Fruit fly (Drosophila melanogaster) whole organism, adult: ENCODE data around the gene CG5265.

ENCODE experiments used
- CG11617 ChIP-seq: fragments of 200-800 bp; sonication (Bioruptor generic); optimal IDR thresholded peaks from 2 replicates; lab custom pipeline; 2017; ENCODE audit warnings: mild to moderate bottlenecking, missing biosample characterization, missing genetic modification reagents, missing genetic modification characterization
- CG12768 ChIP-seq: fragments of 200-800 bp; sonication (Bioruptor generic); optimal IDR thresholded peaks from 2 replicates; lab custom pipeline; 2017; ENCODE audit warnings: missing biosample characterization, missing genetic modification characterization, mild to moderate bottlenecking, moderate library complexity, missing genetic modification reagents
- CG14711 ChIP-seq: fragments of 200-800 bp; sonication (Bioruptor generic); optimal IDR thresholded peaks from 2 replicates; lab custom pipeline; 2018; ENCODE audit warnings: missing biosample characterization, mild to moderate bottlenecking, missing genetic modification characterization, moderate library complexity
- CG1620 ChIP-seq: fragments of 200-800 bp; sonication (Bioruptor generic); optimal IDR thresholded peaks from 2 replicates; lab custom pipeline; 2016; ENCODE audit warnings: missing biosample characterization, missing genetic modification characterization
- CG33017 ChIP-seq: fragments of 200-800 bp; sonication (Bioruptor generic); optimal IDR thresholded peaks from 2 replicates; lab custom pipeline; 2018; ENCODE audit warnings: missing biosample characterization, mild to moderate bottlenecking, missing genetic modification characterization, moderate library complexity
- CG5204 ChIP-seq: fragments of 200-800 bp; sonication (Bioruptor generic); optimal IDR thresholded peaks from 2 replicates; lab custom pipeline; 2016; ENCODE audit warnings: missing biosample characterization, missing genetic modification characterization
- CG7045 ChIP-seq: fragments of 200-800 bp; sonication (Bioruptor generic); optimal IDR thresholded peaks from 2 replicates; lab custom pipeline; 2017; ENCODE audit warnings: missing biosample characterization, mild to moderate bottlenecking, missing genetic modification characterization
- CG7101 ChIP-seq: fragments of 200-800 bp; sonication (Bioruptor generic); optimal IDR thresholded peaks from 2 replicates; lab custom pipeline; 2018; ENCODE audit warnings: missing biosample characterization, mild to moderate bottlenecking, missing genetic modification characterization, moderate library complexity
- Clk ChIP-seq: fragments of 200-800 bp; sonication (Bioruptor generic); optimal IDR thresholded peaks from 2 replicates; lab custom pipeline; 2017; ENCODE audit warnings: missing biosample characterization, missing genetic modification characterization
- Crg-1 ChIP-seq: fragments of 200-800 bp; sonication (Bioruptor generic); optimal IDR thresholded peaks from 2 replicates; lab custom pipeline; 2016; ENCODE audit warnings: missing biosample characterization, missing genetic modification characterization
- Hr96 ChIP-seq: fragments of 200-800 bp; sonication (Bioruptor generic); optimal IDR thresholded peaks from 2 replicates; lab custom pipeline; 2016; ENCODE audit warnings: missing biosample characterization, missing genetic modification characterization
- Mnt ChIP-seq: fragments of 200-800 bp; sonication (Bioruptor generic); optimal IDR thresholded peaks from 2 replicates; lab custom pipeline; 2016; ENCODE audit warnings: missing biosample characterization, mild to moderate bottlenecking, missing genetic modification characterization
- bab1 ChIP-seq: fragments of 200-800 bp; sonication (Bioruptor generic); optimal IDR thresholded peaks from 3 replicates; lab custom pipeline; 2019; ENCODE audit warnings: missing biosample characterization, mild to moderate bottlenecking, missing genetic modification characterization, moderate library complexity
- cic ChIP-seq: fragments of 200-800 bp; sonication (Bioruptor generic); optimal IDR thresholded peaks from 2 replicates; lab custom pipeline; 2017; ENCODE audit warnings: missing biosample characterization, mild to moderate bottlenecking, missing genetic modification characterization, moderate library complexity
- cnc ChIP-seq, 2 experiments: fragments of >200 bp; optimal IDR thresholded peaks; 2 replicates each; lab custom pipeline; 2017
- kay ChIP-seq: fragments of 200-800 bp; sonication (Bioruptor generic); peaks from one replicate; lab custom pipeline; 2016; ENCODE audit warnings: missing biosample characterization, missing genetic modification characterization, borderline replicate concordance
- ovo ChIP-seq: fragments of 200-800 bp; sonication (Bioruptor generic); optimal IDR thresholded peaks from 2 replicates; lab custom pipeline; 2016; ENCODE audit warnings: missing biosample characterization, missing genetic modification characterization
- pad ChIP-seq: fragments of 200-800 bp; sonication (Bioruptor generic); optimal IDR thresholded peaks from 3 replicates; lab custom pipeline; 2017; ENCODE audit warnings: missing biosample characterization, missing genetic modification characterization, mild to moderate bottlenecking, moderate library complexity, missing genetic modification reagents
- tj ChIP-seq: fragments of 200-800 bp; sonication (Bioruptor generic); optimal IDR thresholded peaks from 3 replicates; lab custom pipeline; 2017; ENCODE audit warnings: missing biosample characterization, mild to moderate bottlenecking, missing genetic modification characterization, moderate library complexity
- toe ChIP-seq: fragments of 200-800 bp; sonication (Bioruptor generic); optimal IDR thresholded peaks from 2 replicates; lab custom pipeline; 2016; ENCODE audit warnings: missing biosample characterization, missing genetic modification characterization

Gene CG5265

DNA sequence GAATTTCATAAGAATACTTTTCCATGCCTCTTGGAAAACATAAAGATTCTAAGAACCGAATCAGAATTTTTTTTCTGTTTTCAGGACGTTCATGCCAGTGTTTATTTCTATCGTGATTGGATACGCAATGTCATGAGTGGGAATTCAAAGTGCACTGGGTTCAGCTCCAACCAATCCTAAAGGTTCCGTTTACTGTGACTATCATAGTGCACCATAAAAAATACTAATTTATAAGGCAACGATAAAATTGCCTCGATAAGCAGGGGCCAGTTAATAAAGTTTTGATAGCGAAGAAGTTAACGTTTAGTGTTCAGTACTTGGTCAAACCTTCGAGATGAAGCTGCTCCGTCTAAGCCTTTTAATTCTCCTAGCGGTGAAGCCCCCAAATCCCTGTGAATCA is 10.9 kb upstream of the CG5265 start, which contains the start of gene CG31265:
Gene CG31265 (plus strand): TSS at position 301 of the 400 bp plus-strand sequence.
- no peak for TF ChIP-seq toe (GFP tag; lab: Kevin White, UChicago)

DNA sequence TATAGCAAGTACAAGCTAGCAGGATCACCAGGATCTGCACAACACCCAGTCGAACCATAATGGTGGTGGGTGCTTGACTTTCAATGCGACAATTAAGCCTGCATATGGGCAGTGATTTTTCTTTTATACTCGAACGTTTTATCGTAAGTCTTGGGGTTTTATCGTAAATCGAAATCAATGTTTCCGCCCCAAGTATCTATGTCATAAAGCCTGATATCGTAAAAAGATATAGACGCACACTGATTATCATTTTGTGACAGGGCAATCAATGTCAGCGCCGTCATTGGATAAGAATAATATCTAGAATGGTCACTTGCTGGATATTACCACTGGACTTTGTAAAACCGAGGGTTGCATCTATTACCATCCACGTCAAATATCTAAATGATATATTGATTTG is 8.5 kb upstream of the CG5265 start, which contains the start of gene CG17475:
Gene CG17475 (minus strand): TSS at position 101 of the 400 bp plus-strand sequence.
- TF ChIP-seq Crg-1 (GFP tag; lab: Kevin White, UChicago) (no peak), toe (GFP tag; lab: Kevin White, UChicago) (no peak), CG7101 (no peak), Clk (no peak), bab1 (no peak), CG1620 (GFP tag; lab: Kevin White, UChicago) (no peak), Mnt (GFP tag; lab: Kevin White, UChicago) (no peak), CG14711 (tag; lab: Kevin White, UChicago) (no peak)

DNA sequence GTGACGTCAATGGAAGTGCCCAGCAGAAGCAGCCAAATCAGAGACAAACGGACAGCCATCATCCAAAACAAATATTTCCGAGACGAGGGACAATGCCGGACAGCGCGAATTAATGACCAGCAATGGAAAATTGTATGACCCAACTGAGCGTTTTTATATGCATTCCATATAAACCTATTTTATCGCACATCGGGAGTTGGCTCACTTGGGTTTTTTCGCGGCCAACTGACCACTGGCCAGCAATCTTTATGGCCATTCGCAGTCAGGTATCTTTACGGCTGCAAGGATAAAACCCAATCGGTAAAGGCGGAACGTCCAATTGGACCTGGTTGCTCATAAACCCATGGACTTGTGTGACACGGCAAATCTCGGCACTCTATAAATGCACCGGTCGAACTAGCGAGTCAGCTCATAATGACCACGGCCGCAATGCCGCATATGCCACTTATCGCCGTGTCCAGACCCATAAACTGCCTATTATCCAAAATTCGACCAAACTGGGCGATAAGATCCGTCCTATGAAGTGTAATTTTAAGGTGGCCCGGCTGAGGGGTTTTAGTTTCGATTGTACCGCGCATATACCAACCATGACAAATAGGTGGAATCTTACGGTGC is 6.6 kb upstream of the CG5265 start, which contains the start of the genes CG4053 and CG31266:
Gene CG4053 (minus strand): TSS at position 101 of the 615 bp plus-strand sequence.
Gene CG31266 (plus strand): TSS at position 565 of the 615 bp plus-strand sequence.
- TF ChIP-seq cic (GFP tag; lab: Kevin White, UChicago) (no peak), CG7045 (GFP tag; lab: Kevin White, UChicago) (no peak), Crg-1 (GFP tag; lab: Kevin White, UChicago) (no peak), bab1 (no peak), CG33017 (tag; lab: Kevin White, UChicago) (no peak), CG12768 (GFP tag; lab: Kevin White, UChicago) (no peak), Hr96 (GFP tag; lab: Kevin White, UChicago) (no peak), toe (GFP tag; lab: Kevin White, UChicago) (no peak), CG1620 (GFP tag; lab: Kevin White, UChicago) (no peak), tj (GFP tag; lab: Kevin White, UChicago) (no peak), CG14711 (tag; lab: Kevin White, UChicago) (no peak)

DNA sequence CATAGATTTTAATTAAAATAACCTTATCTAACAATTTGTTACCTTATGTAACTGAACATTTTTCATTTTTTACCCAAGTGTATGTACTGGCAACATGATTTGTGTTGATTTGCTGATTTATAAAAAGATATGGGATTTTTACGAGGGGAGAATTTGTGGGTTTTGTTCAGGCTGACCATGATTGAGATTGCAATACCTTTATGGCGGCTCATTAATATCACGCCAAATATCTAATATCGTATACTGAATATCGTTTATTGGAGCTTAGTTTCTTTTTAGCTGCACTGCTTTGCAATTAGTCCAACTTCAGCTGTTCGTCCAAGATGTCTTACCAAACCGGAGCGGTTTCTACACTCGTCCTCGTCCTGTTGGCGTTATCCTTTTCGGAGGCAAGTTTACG is 4.9 kb upstream of the CG5265 start, which contains the start of gene CG31267:
Gene CG31267 (plus strand): TSS at position 301 of the 400 bp plus-strand sequence.
- TF ChIP-seq kay (GFP tag; lab: Kevin White, UChicago) (no peak), CG7045 (GFP tag; lab: Kevin White, UChicago) (no peak), CG7101 (no peak), CG12768 (GFP tag; lab: Kevin White, UChicago) (no peak)

DNA sequence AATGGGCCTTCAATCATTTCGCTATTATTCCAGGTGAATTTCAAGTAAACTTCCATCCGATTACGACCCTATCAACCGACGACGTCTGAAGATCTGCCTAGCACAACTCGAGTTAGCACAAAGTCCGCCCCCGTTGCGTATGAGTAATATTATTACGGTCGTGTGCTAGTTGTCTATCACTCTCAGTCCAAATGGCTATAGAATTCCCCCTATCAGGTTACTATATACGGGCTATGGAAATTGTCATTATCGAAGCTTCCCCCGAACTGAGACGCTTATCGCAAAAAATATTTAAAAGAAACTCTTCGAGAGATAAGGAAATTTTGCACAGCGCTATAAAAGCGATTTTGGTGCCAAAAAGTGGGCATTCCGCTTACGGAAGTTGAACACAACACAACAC is 3.1 kb upstream of the CG5265 start, which contains the start of gene CG5246:
Gene CG5246 (plus strand): TSS at position 365 of the 400 bp plus-strand sequence.
- TF ChIP-seq Hr96 (GFP tag; lab: Kevin White, UChicago) (peak; percentile 1), kay (GFP tag; lab: Kevin White, UChicago) (peak; percentile 52), Mnt (GFP tag; lab: Kevin White, UChicago) (no peak), Crg-1 (GFP tag; lab: Kevin White, UChicago) (no peak)

DNA sequence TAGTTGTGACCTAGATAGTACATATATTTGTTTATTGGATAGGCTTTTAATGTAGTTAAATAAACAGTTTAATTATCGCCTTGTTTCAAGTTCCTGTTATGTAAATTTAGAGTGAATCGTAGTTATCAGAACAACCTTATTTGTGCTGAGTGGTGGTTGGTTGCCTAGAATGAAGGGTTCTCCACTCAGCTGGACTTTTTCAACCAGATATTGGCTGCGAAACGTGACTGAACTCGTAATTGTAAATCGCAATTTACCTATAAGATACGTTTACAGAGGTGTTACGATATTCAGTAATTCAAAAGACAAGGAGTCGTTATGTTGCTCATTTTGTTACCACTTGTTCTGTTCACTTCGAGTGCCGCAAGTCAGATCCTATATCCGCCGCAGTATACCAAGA is 1.2 kb upstream of the CG5265 start, which contains the start of gene CG5255:
Gene CG5255 (plus strand): TSS at position 301 of the 400 bp plus-strand sequence.
- no peak for TF ChIP-seq pad (GFP tag; lab: Kevin White, UChicago)
- no peak for TF ChIP-seq toe (GFP tag; lab: Kevin White, UChicago)
- no peak for TF ChIP-seq bab1
- no peak for TF ChIP-seq CG5204 (GFP tag; lab: Kevin White, UChicago)
- TF ChIP-seq Hr96 (GFP tag; lab: Kevin White, UChicago) = no peak
- no peak for TF ChIP-seq CG14711 (tag; lab: Kevin White, UChicago)
- TF ChIP-seq CG11617 = no peak
- TF ChIP-seq Clk = no peak
- no peak for TF ChIP-seq tj (GFP tag; lab: Kevin White, UChicago)
- no peak for TF ChIP-seq CG1620 (GFP tag; lab: Kevin White, UChicago)
- TF ChIP-seq CG7101 = no peak
- TF ChIP-seq Mnt (GFP tag; lab: Kevin White, UChicago) = no peak
- no peak for TF ChIP-seq Crg-1 (GFP tag; lab: Kevin White, UChicago)
- TF ChIP-seq CG12768 (GFP tag; lab: Kevin White, UChicago) = no peak
- TF ChIP-seq ovo (GFP tag; lab: Kevin White, UChicago) = no peak
- no peak for TF ChIP-seq CG7045 (GFP tag; lab: Kevin White, UChicago)
- no peak for TF ChIP-seq cic (GFP tag; lab: Kevin White, UChicago)
- TF ChIP-seq CG33017 (tag; lab: Kevin White, UChicago) = no peak
- no peak for TF ChIP-seq cnc (optimal IDR thresholded peaks at IDR 0.05; lab: Kevin White, UChicago)

DNA sequence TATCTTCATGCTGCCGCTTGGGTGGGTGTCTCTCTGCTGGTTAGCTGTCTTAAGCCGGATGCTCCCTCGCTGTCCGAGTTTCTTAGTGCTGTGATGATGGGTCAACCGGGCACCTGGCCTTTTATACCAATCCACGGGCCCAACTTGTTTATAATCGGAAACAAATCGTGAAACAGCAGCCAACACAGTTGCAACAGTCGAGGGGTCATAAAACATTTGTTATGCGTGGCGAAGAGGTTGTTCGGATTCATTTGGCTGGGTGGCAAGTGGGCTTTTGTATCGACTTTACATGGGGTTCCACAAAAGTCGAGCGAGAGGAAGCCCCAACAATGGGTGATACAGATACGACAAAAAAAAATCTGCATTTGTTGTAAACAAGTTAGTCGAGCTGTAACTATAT is 3.5 kb downstream of the CG5265 start, which contains the start of gene TwdlW:
Gene TwdlW (minus strand): TSS at position 101 of the 400 bp plus-strand sequence.
- TF ChIP-seq Hr96 (GFP tag; lab: Kevin White, UChicago) (no peak), CG12768 (GFP tag; lab: Kevin White, UChicago) (no peak), Mnt (GFP tag; lab: Kevin White, UChicago) (no peak), Clk (no peak)
